Worm (Caenorhabditis elegans): Measurements from ENCODE around the gene C54F6.17.
A peak's percentile ranks its signal among the peaks of the same experiment; 100 is the strongest.

Gene C54F6.17

ce11 chrV:7575563-7575962 is 48.3 kb downstream of the C54F6.17 start, which contains the start of the genes snu-66 and ints-9 (continued):
- no peak for TF ChIP-seq nhr-76 (tag; optimal IDR thresholded peaks at IDR 0.05)
- TF ChIP-seq egl-5 (tag; optimal IDR thresholded peaks at IDR 0.05): no peak
- no peak for TF ChIP-seq skn-1 (tag; optimal IDR thresholded peaks at IDR 0.05)
- no peak for TF ChIP-seq elt-3 (tag; optimal IDR thresholded peaks at IDR 0.05)
- no peak for TF ChIP-seq nhr-28 (tag; optimal IDR thresholded peaks at IDR 0.05)
- no peak for TF ChIP-seq unc-62 (GFP tag; optimal IDR thresholded peaks at IDR 0.05)
- TF ChIP-seq nhr-237 (tag; optimal IDR thresholded peaks at IDR 0.05): no peak
- no peak for TF ChIP-seq lsy-12 (tag; optimal IDR thresholded peaks at IDR 0.05)
- peak; percentile 77 for TF ChIP-seq lin-15B (tag; optimal IDR thresholded peaks at IDR 0.05)

Measured in whole organism, L3 larva.